Fruit fly (Drosophila melanogaster) whole organism, pupa: ENCODE measurements around the gene escl.
A peak's percentile ranks its signal among the peaks of the same experiment; 100 is the strongest.

Experiments used
- CG10348 ChIP-seq: fragments of 200-800 bp; sonication (Bioruptor generic); IDR thresholded peaks from 2 replicates; pipeline ENCODE4 v1.3.6; 2022; ENCODE audit warnings: missing biosample characterization, missing genetic modification characterization
- CG12605 ChIP-seq: fragments of 200-800 bp; sonication (Bioruptor generic); IDR thresholded peaks from 2 replicates; pipeline ENCODE4 v1.3.6; 2022; ENCODE audit warnings: missing biosample characterization, missing genetic modification characterization
- CG13204 ChIP-seq: fragments of 200-800 bp; sonication (Bioruptor generic); optimal IDR thresholded peaks from 2 replicates; lab custom pipeline; 2018; ENCODE audit warnings: missing biosample characterization, mild to moderate bottlenecking, missing genetic modification characterization, moderate library complexity
- CG14655 ChIP-seq: fragments of 200-800 bp; sonication (Bioruptor generic); optimal IDR thresholded peaks from 3 replicates; lab custom pipeline; 2017; ENCODE audit warnings: mild to moderate bottlenecking, missing biosample characterization, missing genetic modification reagents, missing genetic modification characterization
- CG15710 ChIP-seq: fragments of 200-800 bp; sonication (Bioruptor generic); optimal IDR thresholded peaks from 2 replicates; lab custom pipeline; 2018; ENCODE audit warnings: missing biosample characterization, mild to moderate bottlenecking, missing genetic modification characterization, moderate library complexity
- CG17806 ChIP-seq: fragments of 200-800 bp; sonication (Bioruptor generic); optimal IDR thresholded peaks from 2 replicates; lab custom pipeline; 2018; ENCODE audit warnings: missing biosample characterization, mild to moderate bottlenecking, missing genetic modification characterization, moderate library complexity
- CG32121 ChIP-seq: fragments of 200-800 bp; sonication (Bioruptor generic); IDR thresholded peaks from 2 replicates; pipeline ENCODE4 v1.3.6; 2022; ENCODE audit warnings: missing biosample characterization, missing genetic modification characterization
- CG34367 ChIP-seq: fragments of 200-800 bp; sonication (Bioruptor generic); optimal IDR thresholded peaks from 2 replicates; lab custom pipeline; 2018; ENCODE audit warnings: missing biosample characterization, mild to moderate bottlenecking, missing genetic modification characterization
- CG4496 ChIP-seq: fragments of 200-800 bp; sonication (Bioruptor generic); IDR thresholded peaks from 3 replicates; pipeline ENCODE4 v1.3.6; 2022; ENCODE audit warnings: missing biosample characterization, missing genetic modification characterization
- CG8159 ChIP-seq: fragments of 200-800 bp; sonication (Bioruptor generic); optimal IDR thresholded peaks from 3 replicates; lab custom pipeline; 2018; ENCODE audit warnings: missing biosample characterization, mild to moderate bottlenecking, missing genetic modification characterization, moderate library complexity
- CG8301 ChIP-seq: fragments of 200-800 bp; sonication (Bioruptor generic); optimal IDR thresholded peaks from 2 replicates; lab custom pipeline; 2018; ENCODE audit warnings: missing biosample characterization, mild to moderate bottlenecking, missing genetic modification characterization
- CG9948 ChIP-seq: fragments of 200-800 bp; sonication (Bioruptor generic); optimal IDR thresholded peaks from 2 replicates; lab custom pipeline; 2018; ENCODE audit warnings: missing biosample characterization, mild to moderate bottlenecking, missing genetic modification characterization, moderate library complexity
- D1 ChIP-seq: fragments of 200-800 bp; sonication (Bioruptor generic); optimal IDR thresholded peaks from 2 replicates; lab custom pipeline; 2018; ENCODE audit warnings: missing biosample characterization, mild to moderate bottlenecking, missing genetic modification characterization, moderate library complexity
- EcR ChIP-seq: fragments of 200-800 bp; sonication (Bioruptor generic); optimal IDR thresholded peaks from 3 replicates; lab custom pipeline; 2019; ENCODE audit warnings: missing biosample characterization, missing genetic modification characterization, mild to moderate bottlenecking, moderate library complexity, missing genetic modification reagents
- Ets98B ChIP-seq: fragments of 200-800 bp; sonication (Bioruptor generic); IDR thresholded peaks from 2 replicates; pipeline ENCODE4 v1.3.6; 2022; ENCODE audit warnings: missing biosample characterization, missing genetic modification characterization
- Pif1A ChIP-seq: fragments of 200-800 bp; sonication (Bioruptor generic); optimal IDR thresholded peaks from 3 replicates; lab custom pipeline; 2016; ENCODE audit warnings: missing biosample characterization, missing genetic modification characterization
- Pif1B ChIP-seq: fragments of 200-800 bp; sonication (Bioruptor generic); optimal IDR thresholded peaks from 3 replicates; lab custom pipeline; 2016; ENCODE audit warnings: missing biosample characterization, missing genetic modification characterization
- Snoo ChIP-seq: fragments of 200-800 bp; sonication (Bioruptor generic); optimal IDR thresholded peaks from 3 replicates; lab custom pipeline; 2017; ENCODE audit warnings: missing biosample characterization, mild to moderate bottlenecking, missing genetic modification characterization, inconsistent platforms
- fd96Ca ChIP-seq: fragments of 200-800 bp; sonication (Bioruptor generic); IDR thresholded peaks from 3 replicates; pipeline ENCODE4 v1.3.6; 2022; ENCODE audit warnings: missing biosample characterization, missing genetic modification characterization
- gl ChIP-seq: fragments of 200-800 bp; sonication (Bioruptor generic); optimal IDR thresholded peaks from 2 replicates; lab custom pipeline; 2018; ENCODE audit warnings: missing biosample characterization, mild to moderate bottlenecking, missing genetic modification characterization
- rn ChIP-seq: fragments of 200-800 bp; sonication (Bioruptor generic); IDR thresholded peaks from 2 replicates; pipeline ENCODE4 v1.3.6; 2022; ENCODE audit warnings: missing biosample characterization, missing genetic modification characterization

Gene escl

DNA sequence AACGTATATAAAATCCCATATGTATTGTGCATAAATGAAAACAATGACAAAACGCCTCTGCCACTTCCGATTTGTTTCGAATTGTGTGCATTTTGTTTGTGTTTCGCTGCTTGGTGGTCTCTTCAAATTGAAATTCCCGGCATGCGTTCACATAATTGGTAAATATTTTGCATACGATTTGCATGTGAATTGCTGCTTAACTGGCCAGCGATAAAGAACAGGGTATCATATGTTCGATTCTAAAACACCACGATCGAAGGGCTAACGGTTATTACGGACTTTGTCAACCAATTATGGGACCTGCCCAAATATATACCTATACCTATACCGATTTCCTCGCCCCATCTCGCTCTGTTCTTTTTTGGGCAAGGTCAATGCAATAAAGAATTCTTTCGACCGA, 37.4 kb downstream of the escl start:
- no peak for TF ChIP-seq Pif1A (GFP tag; lab: Kevin White, UChicago)
- TF ChIP-seq CG8159 (tag; lab: Kevin White, UChicago), result no peak
- TF ChIP-seq CG4496 (GFP tag; lab: Robert Waterston, UW), result no peak
- no peak for TF ChIP-seq CG14655 (GFP tag; lab: Kevin White, UChicago)
- no peak for TF ChIP-seq CG32121
- TF ChIP-seq D1 (tag; lab: Kevin White, UChicago), result no peak
- TF ChIP-seq rn (GFP tag; lab: Robert Waterston, UW), result no peak
- no peak for TF ChIP-seq CG13204 (GFP tag; lab: Kevin White, UChicago)
- no peak for TF ChIP-seq CG8301 (tag; lab: Kevin White, UChicago)
- TF ChIP-seq CG9948 (tag; lab: Kevin White, UChicago), result no peak
- no peak for TF ChIP-seq CG17806 (tag; lab: Kevin White, UChicago)
- no peak for TF ChIP-seq CG34367 (tag; lab: Kevin White, UChicago)
- TF ChIP-seq Ets98B, result no peak
- no peak for TF ChIP-seq fd96Ca
- no peak for TF ChIP-seq gl (tag; lab: Kevin White, UChicago)
- TF ChIP-seq CG10348, result no peak

DNA sequence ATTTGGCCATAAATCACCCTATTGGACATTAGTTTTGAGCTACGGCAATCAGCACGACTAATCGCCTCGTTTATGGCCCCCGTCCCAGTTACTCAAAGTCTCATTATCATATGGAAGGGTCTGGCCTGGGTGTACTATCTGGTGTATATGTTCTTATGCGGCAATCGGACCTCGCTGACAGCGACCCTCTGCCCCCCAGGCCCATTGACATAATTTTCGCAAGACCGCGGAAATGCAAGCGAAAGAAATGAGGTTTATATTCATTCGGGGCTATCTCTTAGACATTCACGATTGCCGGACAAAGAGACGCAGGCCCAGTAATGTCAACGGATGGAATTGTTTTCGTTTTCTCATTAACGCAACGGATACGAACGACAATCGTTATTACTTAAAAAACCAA, 38.1 kb downstream of the escl start:
- TF ChIP-seq EcR, result peak; percentile 58
- no peak for TF ChIP-seq fd96Ca
- TF ChIP-seq gl (tag; lab: Kevin White, UChicago), result no peak

DNA sequence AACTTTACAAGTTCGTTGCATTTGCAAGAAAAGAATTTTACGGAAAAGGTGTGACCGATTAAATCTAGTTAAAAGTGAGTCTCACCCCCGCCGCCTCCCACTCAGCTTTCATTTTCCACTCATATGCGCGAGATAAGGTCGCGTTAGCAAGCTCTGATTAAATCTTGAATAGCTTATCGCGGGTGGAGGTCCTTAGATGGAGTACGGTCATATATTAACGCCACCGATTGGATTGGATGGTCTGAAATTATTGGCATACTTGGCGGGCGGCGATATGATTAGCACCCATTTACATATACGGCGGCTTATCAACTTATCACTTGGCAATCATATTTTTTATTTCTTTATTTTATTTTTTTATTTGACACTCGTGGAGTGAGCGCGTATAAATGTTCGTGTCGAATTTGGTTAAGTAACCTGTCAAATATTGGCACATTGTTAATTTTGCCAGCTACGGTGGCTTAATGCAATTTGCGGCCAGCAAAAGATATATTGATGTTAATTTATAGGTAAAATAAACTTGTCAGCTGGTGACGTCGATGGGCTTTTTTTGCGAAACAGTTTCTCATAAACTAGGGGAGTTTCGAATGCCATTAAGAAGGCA, 39.0 kb downstream of the escl start:
- no peak for TF ChIP-seq CG34367 (tag; lab: Kevin White, UChicago)
- no peak for TF ChIP-seq CG12605 (GFP tag; lab: Robert Waterston, UW)
- TF ChIP-seq CG10348, result no peak
- no peak for TF ChIP-seq CG8159 (tag; lab: Kevin White, UChicago)
- no peak for TF ChIP-seq rn (GFP tag; lab: Robert Waterston, UW)
- TF ChIP-seq Ets98B, result no peak
- no peak for TF ChIP-seq CG17806 (tag; lab: Kevin White, UChicago)
- TF ChIP-seq CG13204 (GFP tag; lab: Kevin White, UChicago), result no peak
- TF ChIP-seq CG8301 (tag; lab: Kevin White, UChicago), result no peak
- no peak for TF ChIP-seq CG4496 (GFP tag; lab: Robert Waterston, UW)
- TF ChIP-seq CG32121, result no peak
- TF ChIP-seq fd96Ca, result no peak
- TF ChIP-seq CG14655 (GFP tag; lab: Kevin White, UChicago), result no peak
- no peak for TF ChIP-seq CG15710

DNA sequence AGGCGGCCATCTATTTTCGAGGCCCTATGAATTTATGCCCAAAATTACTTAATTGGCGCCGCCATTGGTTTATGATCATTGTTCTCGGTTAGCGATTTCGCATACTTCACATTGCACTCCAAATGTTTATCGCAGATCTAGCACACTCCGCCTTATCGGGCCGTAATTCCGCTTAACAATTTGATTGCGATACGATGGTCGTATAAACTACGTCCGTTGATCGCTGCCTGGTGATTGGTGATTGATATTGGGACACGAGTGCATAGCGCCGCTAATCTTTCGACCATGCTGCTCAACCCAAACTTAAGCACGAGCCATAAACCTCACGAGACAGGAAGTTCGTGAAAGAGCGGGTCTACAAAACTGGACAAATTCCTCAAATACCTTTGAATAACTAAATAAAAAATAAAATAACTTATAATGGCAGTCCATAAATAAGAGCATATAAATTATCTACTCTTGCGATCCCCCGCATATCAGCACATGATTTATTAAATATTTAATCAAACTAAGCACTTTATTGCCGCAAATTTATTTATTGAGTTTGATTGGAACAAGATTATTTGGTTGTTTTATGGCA, 39.9 kb downstream of the escl start:
- TF ChIP-seq CG12605 (GFP tag; lab: Robert Waterston, UW) (no peak), CG34367 (tag; lab: Kevin White, UChicago) (no peak), CG14655 (GFP tag; lab: Kevin White, UChicago) (no peak), EcR (no peak), Pif1B (GFP tag; lab: Kevin White, UChicago) (no peak), rn (GFP tag; lab: Robert Waterston, UW) (no peak), fd96Ca (no peak), CG8301 (tag; lab: Kevin White, UChicago) (no peak), Pif1A (GFP tag; lab: Kevin White, UChicago) (no peak), D1 (tag; lab: Kevin White, UChicago) (no peak), CG17806 (tag; lab: Kevin White, UChicago) (no peak), CG9948 (tag; lab: Kevin White, UChicago) (no peak), CG8159 (tag; lab: Kevin White, UChicago) (no peak), CG10348 (no peak), Snoo (no peak), gl (tag; lab: Kevin White, UChicago) (no peak), CG32121 (no peak), CG4496 (GFP tag; lab: Robert Waterston, UW) (no peak), CG15710 (no peak)

DNA sequence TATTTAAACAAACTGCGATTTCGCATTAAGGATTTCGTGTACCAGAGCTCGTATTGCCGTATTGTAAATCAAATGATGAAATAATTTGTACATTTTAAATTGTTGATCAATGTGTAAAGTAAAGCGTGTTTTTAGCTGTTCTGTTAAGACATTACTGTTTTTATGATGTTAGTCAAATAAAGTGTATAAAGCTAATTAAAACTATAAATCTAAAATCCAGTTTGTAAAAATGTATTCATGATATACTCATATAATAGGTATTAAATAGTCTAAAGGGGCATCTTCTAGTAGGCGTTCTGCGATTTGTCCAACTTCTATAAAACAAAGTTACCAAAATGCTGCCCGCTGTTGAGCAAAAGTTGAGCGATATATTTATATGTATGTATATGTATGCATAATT, 43.2 kb downstream of the escl start, which contains the start of gene CG18788:
CG18788 (plus strand) TSS at position 301 of the 400 bp plus-strand sequence.
- TF ChIP-seq CG14655 (GFP tag; lab: Kevin White, UChicago) (no peak), CG9948 (tag; lab: Kevin White, UChicago) (no peak), gl (tag; lab: Kevin White, UChicago) (no peak), CG12605 (GFP tag; lab: Robert Waterston, UW) (no peak), CG32121 (no peak)

DNA sequence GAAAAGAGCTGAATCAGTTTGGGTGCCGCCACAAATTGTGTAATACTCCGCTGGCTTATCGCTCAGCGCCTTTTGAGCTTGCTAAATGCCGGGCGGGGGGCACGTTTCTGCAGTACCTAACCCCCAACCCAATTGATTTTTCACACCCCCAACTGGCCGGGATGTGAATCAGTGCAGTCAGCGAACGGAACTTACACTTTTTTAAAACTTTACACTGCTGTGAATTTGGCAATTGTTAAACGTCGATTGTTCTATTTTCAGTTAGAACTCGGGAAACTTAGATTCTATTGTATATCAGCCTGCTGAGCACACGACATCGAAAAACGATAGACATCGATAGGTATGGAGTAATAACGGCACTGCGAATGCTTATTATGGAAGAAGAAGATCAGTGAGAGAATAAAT, 47.5 kb downstream of the escl start, which contains the start of gene Tom70:
Tom70 (minus strand) TSS at position 335 of the 405 bp plus-strand sequence.
- no peak for TF ChIP-seq EcR
- no peak for TF ChIP-seq CG10348
- no peak for TF ChIP-seq fd96Ca
- no peak for TF ChIP-seq Pif1A (GFP tag; lab: Kevin White, UChicago)
- TF ChIP-seq Snoo, result no peak
- no peak for TF ChIP-seq CG34367 (tag; lab: Kevin White, UChicago)
- no peak for TF ChIP-seq Pif1B (GFP tag; lab: Kevin White, UChicago)
- no peak for TF ChIP-seq rn (GFP tag; lab: Robert Waterston, UW)
- no peak for TF ChIP-seq CG8159 (tag; lab: Kevin White, UChicago)
- no peak for TF ChIP-seq CG12605 (GFP tag; lab: Robert Waterston, UW)
- TF ChIP-seq CG14655 (GFP tag; lab: Kevin White, UChicago), result no peak
- TF ChIP-seq CG17806 (tag; lab: Kevin White, UChicago), result no peak
- TF ChIP-seq CG9948 (tag; lab: Kevin White, UChicago), result no peak
- no peak for TF ChIP-seq CG13204 (GFP tag; lab: Kevin White, UChicago)
- TF ChIP-seq CG32121, result no peak
- no peak for TF ChIP-seq Ets98B
- no peak for TF ChIP-seq CG8301 (tag; lab: Kevin White, UChicago)
- no peak for TF ChIP-seq D1 (tag; lab: Kevin White, UChicago)
- TF ChIP-seq gl (tag; lab: Kevin White, UChicago), result no peak
